Worm (Caenorhabditis elegans) whole organism, early embryonic: Measurements from ENCODE around the gene F52H2.1.

ENCODE experiments used
- ama-1 ChIP-seq: fragments of 150-350 bp; optimal IDR thresholded peaks from 2 replicates; lab custom pipeline; 2014
- ceh-13 ChIP-seq: fragments of 200-800 bp; sonication (Bioruptor generic); optimal IDR thresholded peaks from 2 replicates; lab custom pipeline; 2018; ENCODE audit warnings: mild to moderate bottlenecking, missing genetic modification characterization, missing compliant biosample characterization
- ets-7 ChIP-seq: sonication (generic microtip); optimal IDR thresholded peaks from 2 replicates; lab custom pipeline; 2016; ENCODE audit warnings: missing genotype, missing genetic modification characterization, missing compliant biosample characterization
- flt-1 ChIP-seq: fragments of 200-800 bp; sonication (Bioruptor generic); IDR thresholded peaks from 2 replicates; pipeline ENCODE4 v1.3.6; 2022; ENCODE audit warnings: missing genetic modification characterization, missing compliant biosample characterization
- pes-1 ChIP-seq: fragments of 200-800 bp; sonication (Bioruptor generic); IDR thresholded peaks from 2 replicates; pipeline ENCODE4 v1.3.6; 2022; ENCODE audit warnings: missing genetic modification reagents, missing genetic modification characterization, missing compliant biosample characterization
- scrt-1 ChIP-seq: fragments of 200-800 bp; sonication (Bioruptor generic); IDR thresholded peaks from 2 replicates; pipeline ENCODE4 v1.3.6; 2022; ENCODE audit warnings: missing genetic modification characterization, missing compliant biosample characterization
- sea-1 ChIP-seq: fragments of 200-800 bp; sonication (Bioruptor generic); conservative IDR thresholded peaks from 2 replicates; pipeline ENCODE4 v1.3.6; 2022; ENCODE audit warnings: missing genetic modification characterization, missing compliant biosample characterization
- tbx-37 ChIP-seq: fragments of 200-800 bp; sonication (Bioruptor generic); conservative IDR thresholded peaks from 2 replicates; pipeline ENCODE4 v1.3.6; 2022; ENCODE audit warnings: missing genetic modification reagents, missing genetic modification characterization, missing compliant biosample characterization
- tra-4 ChIP-seq: sonication (generic microtip); optimal IDR thresholded peaks from 2 replicates; lab custom pipeline; 2017; ENCODE audit warnings: missing genetic modification characterization, missing compliant biosample characterization

- TF ChIP-seq ama-1 (lab: Kevin White, UChicago) (no peak), sea-1 (GFP tag; lab: Robert Waterston, UW) (no peak), flt-1 (no peak), ceh-13 (GFP tag; lab: Kevin White, UChicago) (no peak), scrt-1 (no peak), tra-4 (tag; lab: Kevin White, UChicago) (no peak), ets-7 (no peak), pes-1 (no peak), tbx-37 (no peak)
Measured at ce11 chrX:2559399-2559798, 13.5 kb upstream of the F52H2.1 start.
